Worm (Caenorhabditis elegans) whole organism, late embryonic: Measurements from ENCODE around the gene Y51H7C.41.

Experiments used
- C38D4.7 ChIP-seq: fragments of 200-800 bp; sonication (Bioruptor generic); optimal IDR thresholded peaks from 2 replicates; lab custom pipeline; 2018; ENCODE audit warnings: mild to moderate bottlenecking, missing genetic modification characterization, moderate library complexity, missing compliant biosample characterization
- K02D7.2 ChIP-seq: sonication (generic microtip); optimal IDR thresholded peaks from 2 replicates; lab custom pipeline; 2017; ENCODE audit warnings: mild to moderate bottlenecking, missing genetic modification characterization, missing compliant biosample characterization
- T23F11.4 ChIP-seq: fragments of 200-800 bp; sonication (Bioruptor generic); optimal IDR thresholded peaks from 2 replicates; lab custom pipeline; 2018; ENCODE audit warnings: mild to moderate bottlenecking, missing genetic modification characterization, missing compliant biosample characterization
- ahr-1 ChIP-seq: sonication (generic microtip); optimal IDR thresholded peaks from 2 replicates; lab custom pipeline; 2016; ENCODE audit warnings: missing genetic modification characterization, missing compliant biosample characterization
- ama-1 ChIP-seq: fragments of 150-350 bp; optimal IDR thresholded peaks from 2 replicates; lab custom pipeline; 2014
- ceh-14 ChIP-seq: sonication (generic microtip); optimal IDR thresholded peaks from 2 replicates; lab custom pipeline; 2016; ENCODE audit warnings: missing genotype, missing genetic modification characterization, missing compliant biosample characterization
- ceh-18 ChIP-seq: sonication (generic microtip); optimal IDR thresholded peaks from 2 replicates; lab custom pipeline; 2016; ENCODE audit warnings: missing genetic modification characterization, missing compliant biosample characterization
- ceh-22 ChIP-seq: sonication (generic microtip); optimal IDR thresholded peaks from 2 replicates; lab custom pipeline; 2017; ENCODE audit warnings: missing biosample characterization, missing genetic modification characterization
- ceh-30 ChIP-seq: fragments of 150-350 bp; optimal IDR thresholded peaks from 2 replicates; lab custom pipeline; 2014; ENCODE audit warnings: missing biosample characterization, missing genetic modification characterization
- ceh-34 ChIP-seq: sonication (generic microtip); optimal IDR thresholded peaks from 2 replicates; lab custom pipeline; 2016; ENCODE audit warnings: mild to moderate bottlenecking, missing genetic modification characterization, missing compliant biosample characterization
- ceh-45 ChIP-seq: fragments of 200-800 bp; sonication (Bioruptor generic); IDR thresholded peaks from 2 replicates; pipeline ENCODE4 v1.3.6; 2022; ENCODE audit warnings: missing genetic modification reagents, missing genetic modification characterization, missing compliant biosample characterization
- dmd-4 ChIP-seq: sonication (generic microtip); optimal IDR thresholded peaks from 2 replicates; lab custom pipeline; 2016; ENCODE audit warnings: borderline replicate concordance, missing genetic modification characterization, missing compliant biosample characterization
- dve-1 ChIP-seq: sonication (generic microtip); optimal IDR thresholded peaks from 2 replicates; lab custom pipeline; 2017; ENCODE audit warnings: antibody characterized with exemption, mild to moderate bottlenecking, missing genetic modification characterization, missing compliant biosample characterization
- elt-2 ChIP-seq: sonication (generic microtip); optimal IDR thresholded peaks from 2 replicates; lab custom pipeline; 2016; ENCODE audit warnings: missing genetic modification reagents, missing genetic modification characterization, missing compliant biosample characterization
- elt-4 ChIP-seq: sonication (generic microtip); optimal IDR thresholded peaks from 2 replicates; lab custom pipeline; 2016; ENCODE audit warnings: missing genetic modification characterization, missing compliant biosample characterization
- ets-4 ChIP-seq: sonication (generic microtip); optimal IDR thresholded peaks from 2 replicates; lab custom pipeline; 2016; ENCODE audit warnings: missing genetic modification characterization, missing compliant biosample characterization
- eyg-1 ChIP-seq: sonication (generic microtip); optimal IDR thresholded peaks from 2 replicates; lab custom pipeline; 2016; ENCODE audit warnings: missing genotype, missing genetic modification characterization, missing compliant biosample characterization
- fkh-10 ChIP-seq: fragments of 150-350 bp; optimal IDR thresholded peaks from 2 replicates; lab custom pipeline; 2014; ENCODE audit warnings: missing biosample characterization, missing genetic modification reagents, missing genetic modification characterization
- gmeb-2 ChIP-seq: sonication (generic microtip); optimal IDR thresholded peaks from 2 replicates; lab custom pipeline; 2016; ENCODE audit warnings: missing genetic modification characterization, inconsistent platforms, missing compliant biosample characterization
- hlh-15 ChIP-seq: sonication (generic microtip); optimal IDR thresholded peaks from 2 replicates; lab custom pipeline; 2016; ENCODE audit warnings: missing genetic modification characterization, missing compliant biosample characterization
- hlh-30 ChIP-seq: sonication (generic microtip); optimal IDR thresholded peaks from 2 replicates; lab custom pipeline; 2017; ENCODE audit warnings: antibody characterized with exemption, missing genetic modification characterization, missing compliant biosample characterization; ENCODE audit not compliant: insufficient read depth
- nhr-11 ChIP-seq: fragments of 150-350 bp; optimal IDR thresholded peaks from 2 replicates; lab custom pipeline; 2014; ENCODE audit warnings: missing biosample characterization, missing genetic modification characterization
- nhr-232 ChIP-seq: sonication (generic microtip); optimal IDR thresholded peaks from 2 replicates; lab custom pipeline; 2016; ENCODE audit warnings: missing genetic modification characterization, missing compliant biosample characterization
- odd-2 ChIP-seq: sonication (generic microtip); optimal IDR thresholded peaks from 2 replicates; lab custom pipeline; 2017; ENCODE audit warnings: antibody characterized with exemption, mild to moderate bottlenecking, missing genetic modification characterization, missing compliant biosample characterization
- pat-9 ChIP-seq: fragments of 200-800 bp; sonication (Bioruptor generic); optimal IDR thresholded peaks from 2 replicates; lab custom pipeline; 2018; ENCODE audit warnings: mild to moderate bottlenecking, missing genetic modification characterization, moderate library complexity, missing compliant biosample characterization
- pha-2 ChIP-seq: sonication (generic microtip); optimal IDR thresholded peaks from 2 replicates; lab custom pipeline; 2017; ENCODE audit warnings: mild to moderate bottlenecking, missing genetic modification characterization, missing compliant biosample characterization
- pros-1 ChIP-seq: fragments of 150-350 bp; optimal IDR thresholded peaks from 2 replicates; lab custom pipeline; 2014; ENCODE audit warnings: missing biosample characterization, missing genetic modification reagents, missing genetic modification characterization
- sdc-2 ChIP-seq: sonication (generic microtip); optimal IDR thresholded peaks from 2 replicates; lab custom pipeline; 2016; ENCODE audit warnings: missing genotype, missing genetic modification characterization, missing compliant biosample characterization
- syd-9 ChIP-seq: sonication (generic microtip); optimal IDR thresholded peaks from 2 replicates; lab custom pipeline; 2016; ENCODE audit warnings: mild to moderate bottlenecking, missing genetic modification characterization, moderate library complexity, missing compliant biosample characterization
- tbx-2 ChIP-seq: sonication (generic microtip); optimal IDR thresholded peaks from 2 replicates; lab custom pipeline; 2016; ENCODE audit warnings: missing genetic modification characterization, missing compliant biosample characterization
- tbx-7 ChIP-seq: sonication (generic microtip); optimal IDR thresholded peaks from 2 replicates; lab custom pipeline; 2016; ENCODE audit warnings: missing genotype, missing genetic modification characterization, missing compliant biosample characterization
- unc-42 ChIP-seq: sonication (generic microtip); optimal IDR thresholded peaks from 2 replicates; lab custom pipeline; 2016; ENCODE audit warnings: missing genotype, missing genetic modification characterization, missing compliant biosample characterization
- unc-55 ChIP-seq: sonication (generic microtip); optimal IDR thresholded peaks from 2 replicates; lab custom pipeline; 2017; ENCODE audit warnings: missing biosample characterization, missing genetic modification reagents, missing genetic modification characterization
- zip-5 ChIP-seq: sonication (generic microtip); optimal IDR thresholded peaks from 2 replicates; lab custom pipeline; 2016; ENCODE audit warnings: missing genetic modification characterization, missing compliant biosample characterization

The Y51H7C.41 gene

ce11 chrII:1378259-1378658 is 24.9 kb upstream of the Y51H7C.41 start, which contains the start of gene F54D12.10:
F54D12.10 (minus strand) TSS chrII:1378359.
- no peak for TF ChIP-seq zip-5
- no peak for TF ChIP-seq tbx-2
- no peak for TF ChIP-seq eyg-1
- TF ChIP-seq dmd-4 (tag; lab: Kevin White, UChicago), result no peak
- TF ChIP-seq nhr-232 (tag; lab: Kevin White, UChicago), result no peak
- TF ChIP-seq elt-2, result no peak
- no peak for TF ChIP-seq odd-2 (tag; lab: Kevin White, UChicago)
- TF ChIP-seq C38D4.7 (GFP tag; lab: Kevin White, UChicago), result no peak
- no peak for TF ChIP-seq tbx-7 (tag; lab: Kevin White, UChicago)
- no peak for TF ChIP-seq ahr-1
- TF ChIP-seq ceh-45, result no peak
- TF ChIP-seq unc-42 (tag; lab: Kevin White, UChicago), result no peak
- no peak for TF ChIP-seq pha-2 (tag; lab: Kevin White, UChicago)
- no peak for TF ChIP-seq unc-55 (GFP tag; lab: Kevin White, UChicago)

ce11 chrII:1381618-1382017 is 21.5 kb upstream of the Y51H7C.41 start, which contains the start of gene F54D12.9:
F54D12.9 (minus strand) TSS chrII:1381718.
- TF ChIP-seq pros-1 (tag; lab: Kevin White, UChicago) (no peak), fkh-10 (GFP tag; lab: Kevin White, UChicago) (no peak), ceh-22 (tag; lab: Kevin White, UChicago) (no peak), K02D7.2 (tag; lab: Kevin White, UChicago) (no peak), ama-1 (lab: Kevin White, UChicago) (no peak), sdc-2 (no peak), unc-55 (GFP tag; lab: Kevin White, UChicago) (no peak), ceh-14 (no peak)

ce11 chrII:1385280-1385679 is 17.8 kb upstream of the Y51H7C.41 start, which contains the start of gene F54D12.7:
F54D12.7 (minus strand) TSS chrII:1385380.
- TF ChIP-seq gmeb-2 (tag; lab: Kevin White, UChicago), result no peak
- TF ChIP-seq dve-1 (tag; lab: Kevin White, UChicago), result no peak
- no peak for TF ChIP-seq hlh-30 (tag; lab: Kevin White, UChicago)
- no peak for TF ChIP-seq ceh-34 (tag; lab: Kevin White, UChicago)
- no peak for TF ChIP-seq pat-9 (tag; lab: Kevin White, UChicago)
- no peak for TF ChIP-seq tbx-2
- TF ChIP-seq ceh-18 (tag; lab: Kevin White, UChicago), result no peak
- TF ChIP-seq elt-4 (tag; lab: Kevin White, UChicago), result no peak
- TF ChIP-seq syd-9 (tag; lab: Kevin White, UChicago), result no peak
- no peak for TF ChIP-seq nhr-232 (tag; lab: Kevin White, UChicago)
- no peak for TF ChIP-seq T23F11.4 (GFP tag; lab: Kevin White, UChicago)
- no peak for TF ChIP-seq hlh-15 (tag; lab: Kevin White, UChicago)
- no peak for TF ChIP-seq ceh-30
- no peak for TF ChIP-seq ceh-22 (tag; lab: Kevin White, UChicago)
- no peak for TF ChIP-seq unc-42 (tag; lab: Kevin White, UChicago)

- no peak for TF ChIP-seq nhr-11 (tag; lab: Kevin White, UChicago)
- TF ChIP-seq ets-4 (tag; lab: Kevin White, UChicago), result no peak
- no peak for TF ChIP-seq ceh-30
- TF ChIP-seq, all 69 proteins: peak for 0
Observed at ce11 chrII:1386478-1386877, 16.6 kb upstream of the Y51H7C.41 start, which contains the start of gene aat-7. aat-7 (plus strand) TSS chrII:1386870.

- no peak for TF ChIP-seq nhr-11 (tag; lab: Kevin White, UChicago)
Observed at ce11 chrII:1397703-1398102, 5.4 kb upstream of the Y51H7C.41 start, which contains the start of gene F54D12.8. F54D12.8 (minus strand) TSS chrII:1398038.
